Worm (Caenorhabditis elegans): ENCODE measurements around the gene K12H6.6.

The K12H6.6 gene

DNA sequence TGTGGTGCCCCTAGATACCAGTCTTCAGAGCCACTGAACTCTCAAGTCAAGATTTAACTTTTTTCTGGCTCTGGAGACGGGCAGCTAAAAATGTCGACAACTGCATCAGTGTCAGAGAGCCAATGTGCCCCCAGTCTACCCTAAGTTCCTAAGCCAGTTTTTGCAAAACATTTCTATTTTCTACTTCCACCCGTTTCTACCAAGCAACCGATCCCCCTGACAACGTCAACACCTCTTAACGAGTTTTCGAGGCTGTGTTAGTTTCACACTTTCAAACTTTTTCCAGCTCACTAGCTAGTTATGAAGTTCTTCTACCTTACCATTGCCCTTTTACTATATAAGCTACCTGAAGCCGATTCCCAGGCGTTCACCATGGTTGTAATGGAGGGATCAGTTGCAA is 33.2 kb upstream of the K12H6.6 start, which contains the start of gene Y110A2AL.5:
Gene Y110A2AL.5, plus strand, starts transcription at position 301 of the 400 bp plus-strand sequence.
- TF ChIP-seq egl-44 (GFP tag; IDR thresholded peaks at IDR 0.05) = no peak
- TF ChIP-seq ztf-3 (GFP tag; optimal IDR thresholded peaks at IDR 0.05) = no peak
- TF ChIP-seq hsf-1 (GFP tag; IDR thresholded peaks at IDR 0.05) = no peak
- TF ChIP-seq C06A6.2 (GFP tag; conservative IDR thresholded peaks at IDR 0.05) = no peak
- TF ChIP-seq nfya-1 (tag; optimal IDR thresholded peaks at IDR 0.05; ENCODE audit: borderline replicate concordance, insufficient read depth) = no peak
- no peak for TF ChIP-seq F57A8.1 (GFP tag; optimal IDR thresholded peaks at IDR 0.05)
- no peak for TF ChIP-seq cebp-2 (GFP tag; IDR thresholded peaks at IDR 0.05)
- no peak for TF ChIP-seq lsl-1 (GFP tag; optimal IDR thresholded peaks at IDR 0.05)
- no peak for TF ChIP-seq F37B4.10 (GFP tag; IDR thresholded peaks at IDR 0.05)
- no peak for TF ChIP-seq madf-3 (GFP tag; IDR thresholded peaks at IDR 0.05)
- no peak for TF ChIP-seq egrh-3 (GFP tag; IDR thresholded peaks at IDR 0.05)
- no peak for TF ChIP-seq lin-54 (GFP tag; optimal IDR thresholded peaks at IDR 0.05)
- no peak for TF ChIP-seq D2030.7 (GFP tag; IDR thresholded peaks at IDR 0.05)
- TF ChIP-seq T07F8.4 (tag; optimal IDR thresholded peaks at IDR 0.05) = no peak
- TF ChIP-seq madf-10 (tag; optimal IDR thresholded peaks at IDR 0.05) = no peak
- no peak for TF ChIP-seq F10E7.11 (tag; optimal IDR thresholded peaks at IDR 0.05)
- TF ChIP-seq ztf-6 (GFP tag; IDR thresholded peaks at IDR 0.05) = no peak
- no peak for TF ChIP-seq nhr-27 (tag; optimal IDR thresholded peaks at IDR 0.05)

ce11 chrII:2862557-2863035 is 31.6 kb upstream of the K12H6.6 start:
- TF ChIP-seq F22D6.2 (tag; optimal IDR thresholded peaks at IDR 0.05) (no peak), ceh-40 (GFP tag; IDR thresholded peaks at IDR 0.05) (no peak), ekl-4 (GFP tag; IDR thresholded peaks at IDR 0.05) (no peak), ztf-6 (GFP tag; IDR thresholded peaks at IDR 0.05) (no peak), zfh-2 (GFP tag; conservative IDR thresholded peaks at IDR 0.05) (no peak), ztf-22 (GFP tag; optimal IDR thresholded peaks at IDR 0.05) (no peak), athp-1 (tag; optimal IDR thresholded peaks at IDR 0.05) (no peak), tbx-9 (tag; optimal IDR thresholded peaks at IDR 0.05; ENCODE audit: borderline replicate concordance) (no peak), ceh-79 (tag; optimal IDR thresholded peaks at IDR 0.05) (no peak), ZK185.1 (tag; optimal IDR thresholded peaks at IDR 0.05; ENCODE audit: poor library complexity, severe bottlenecking) (no peak), snpc-4 (GFP tag; optimal IDR thresholded peaks at IDR 0.05) (no peak), snpc-4 (tag; optimal IDR thresholded peaks at IDR 0.05) (no peak)

DNA sequence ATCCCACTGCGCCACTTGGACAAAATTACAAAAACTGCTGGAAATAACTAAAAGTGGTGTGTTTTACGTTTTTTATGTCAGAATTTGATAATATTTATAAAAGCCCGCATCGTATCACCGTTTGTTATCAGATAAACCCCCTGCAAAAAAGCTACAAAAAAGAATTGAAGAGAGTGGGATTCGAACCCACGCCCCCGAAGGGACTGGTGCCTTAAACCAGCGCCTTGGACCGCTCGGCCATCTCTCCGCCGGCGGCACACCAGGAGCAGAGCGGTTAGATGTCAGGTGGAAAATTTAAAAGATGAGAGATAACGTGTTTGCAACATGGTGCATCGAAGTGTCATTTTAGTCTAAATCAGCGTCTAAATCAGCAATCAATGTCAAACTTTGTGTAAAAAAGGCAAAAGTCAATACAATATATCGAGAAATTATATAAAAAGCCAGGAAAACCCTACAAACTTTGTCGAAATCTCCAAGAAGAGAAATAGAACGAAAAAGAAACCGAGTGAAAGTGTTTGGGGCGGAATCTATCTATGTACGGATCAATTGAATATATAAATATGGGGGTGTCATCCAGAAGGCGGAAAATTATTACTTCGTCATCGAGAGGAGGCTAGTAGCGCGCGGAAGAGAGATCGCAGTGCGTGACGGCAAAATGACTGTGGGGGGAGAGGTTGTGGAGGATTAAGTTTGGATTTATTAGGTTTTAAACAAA is 30.5 kb upstream of the K12H6.6 start:
- no peak for TF ChIP-seq lir-1 (GFP tag; conservative IDR thresholded peaks at IDR 0.05)
- no peak for TF ChIP-seq hlh-12 (tag; optimal IDR thresholded peaks at IDR 0.05)
- peak; percentile 30 for TF ChIP-seq snpc-1.3 (tag; optimal IDR thresholded peaks at IDR 0.05; ENCODE audit: insufficient read depth)
- 0 out of 2 replicates have a peak, but pooled peaks have one; percentile 39 for TF ChIP-seq ceh-91 (GFP tag; IDR thresholded peaks at IDR 0.05)
- TF ChIP-seq hmg-1.2 (GFP tag; IDR thresholded peaks at IDR 0.05) = peak; percentile 66
- TF ChIP-seq madf-3 (GFP tag; IDR thresholded peaks at IDR 0.05) = no peak
- peak; percentile 31 for TF ChIP-seq F23B12.7 (tag; optimal IDR thresholded peaks at IDR 0.05; ENCODE audit: insufficient read depth)
- no peak for TF ChIP-seq pha-4 (tag; optimal IDR thresholded peaks at IDR 0.05)
- no peak for TF ChIP-seq F57A8.1 (GFP tag; optimal IDR thresholded peaks at IDR 0.05)
- TF ChIP-seq repo-1 (tag; optimal IDR thresholded peaks at IDR 0.05) = no peak
- peak; percentile 26 for TF ChIP-seq ztf-3 (GFP tag; optimal IDR thresholded peaks at IDR 0.05)
- no peak for TF ChIP-seq attf-3 (GFP tag; conservative IDR thresholded peaks at IDR 0.05)
- TF ChIP-seq F22D6.2 (tag; optimal IDR thresholded peaks at IDR 0.05) = no peak
- TF ChIP-seq aptf-3 (GFP tag; IDR thresholded peaks at IDR 0.05) = no peak
- no peak for TF ChIP-seq cebp-1 (GFP tag; IDR thresholded peaks at IDR 0.05)
- peak; percentile 40 for TF ChIP-seq cebp-1 (tag; optimal IDR thresholded peaks at IDR 0.05)
- TF ChIP-seq egrh-3 (GFP tag; IDR thresholded peaks at IDR 0.05) = peak; percentile 77
- peak; percentile 18 for TF ChIP-seq madf-10 (tag; optimal IDR thresholded peaks at IDR 0.05)
- TF ChIP-seq rpc-1 (optimal IDR thresholded peaks at IDR 0.05) = peak; percentile 63
- peak; percentile 78 for TF ChIP-seq rpc-1 (tag; optimal IDR thresholded peaks at IDR 0.05)
- TF ChIP-seq cebp-2 (GFP tag; IDR thresholded peaks at IDR 0.05) = no peak
- TF ChIP-seq egl-44 (GFP tag; IDR thresholded peaks at IDR 0.05) = peak; percentile 83; the same call in 1 of the 2 replicates
- no peak for TF ChIP-seq T07F8.4 (tag; optimal IDR thresholded peaks at IDR 0.05)
- peak; percentile 45 for TF ChIP-seq lsl-1 (GFP tag; optimal IDR thresholded peaks at IDR 0.05)
- TF ChIP-seq B0261.1 (tag; optimal IDR thresholded peaks at IDR 0.05) = peak; percentile 83

All from whole organism, young adult.